Fruit fly (Drosophila melanogaster): Measurements from ENCODE around the gene CG13284.

The CG13284 gene

dm6 chr2L:16848670-16849069 is at the start of gene CG13284:
TSS of gene CG13284 (minus strand) at chr2L:16848716.
- TF ChIP-seq CG17801 (GFP tag; optimal IDR thresholded peaks at IDR 0.05; ENCODE audit: partially characterized antibody) = no peak

- no peak for TF ChIP-seq CG17801 (GFP tag; optimal IDR thresholded peaks at IDR 0.05; ENCODE audit: partially characterized antibody)
These were observed 41.1 kb upstream of the CG13284 start, which contains the start of gene CG42556 for dm6 chr2L:16889608-16890007. TSS of gene CG42556 (plus strand) at chr2L:16889908.

dm6 chr2L:16888574-16889376 is 40.3 kb upstream of the CG13284 start:
- no peak for TF ChIP-seq CG17801 (GFP tag; optimal IDR thresholded peaks at IDR 0.05; ENCODE audit: partially characterized antibody)

- peak; percentile 39 for TF ChIP-seq CG17801 (GFP tag; optimal IDR thresholded peaks at IDR 0.05; ENCODE audit: partially characterized antibody)
These were observed 39.4 kb upstream of the CG13284 start, which contains the start of the genes osi and tweek for dm6 chr2L:16887660-16888573. TSS of gene osi (minus strand) at chr2L:16887966. TSS of gene tweek (plus strand) at chr2L:16888490.

- TF ChIP-seq CG17801 (GFP tag; optimal IDR thresholded peaks at IDR 0.05; ENCODE audit: partially characterized antibody) = peak; percentile 17
These were observed 37.9 kb upstream of the CG13284 start for dm6 chr2L:16886459-16886858.

- TF ChIP-seq CG17801 (GFP tag; optimal IDR thresholded peaks at IDR 0.05; ENCODE audit: partially characterized antibody) = no peak
These were observed 36.8 kb upstream of the CG13284 start for dm6 chr2L:16885347-16885746.

- TF ChIP-seq CG17801 (GFP tag; optimal IDR thresholded peaks at IDR 0.05; ENCODE audit: partially characterized antibody) = no peak
These were observed 36.2 kb upstream of the CG13284 start for dm6 chr2L:16884702-16885101.

dm6 chr2L:16882871-16883849 is 34.6 kb upstream of the CG13284 start:
- TF ChIP-seq CG17801 (GFP tag; optimal IDR thresholded peaks at IDR 0.05; ENCODE audit: partially characterized antibody) = no peak

- no peak for TF ChIP-seq CG17801 (GFP tag; optimal IDR thresholded peaks at IDR 0.05; ENCODE audit: partially characterized antibody)
These were observed 33.9 kb upstream of the CG13284 start for dm6 chr2L:16882372-16882771.

- peak; percentile 43 for TF ChIP-seq CG17801 (GFP tag; optimal IDR thresholded peaks at IDR 0.05; ENCODE audit: partially characterized antibody)
These were observed 32.4 kb upstream of the CG13284 start for dm6 chr2L:16880930-16881329.

dm6 chr2L:16879288-16879687 is 30.8 kb upstream of the CG13284 start, which contains the start of the genes CG32832, CG31743 and CG34313:
TSS of gene CG32832 (minus strand) at chr2L:16879290.
TSS of gene CG31743 (plus strand) at chr2L:16879517.
TSS of gene CG34313 (plus strand) at chr2L:16879517.
- no peak for TF ChIP-seq CG17801 (GFP tag; optimal IDR thresholded peaks at IDR 0.05; ENCODE audit: partially characterized antibody)

dm6 chr2L:16877678-16878077 is 29.2 kb upstream of the CG13284 start:
- TF ChIP-seq CG17801 (GFP tag; optimal IDR thresholded peaks at IDR 0.05; ENCODE audit: partially characterized antibody) = no peak

dm6 chr2L:16876555-16876954 is 28.0 kb upstream of the CG13284 start:
- TF ChIP-seq CG17801 (GFP tag; optimal IDR thresholded peaks at IDR 0.05; ENCODE audit: partially characterized antibody) = no peak

- no peak for TF ChIP-seq CG17801 (GFP tag; optimal IDR thresholded peaks at IDR 0.05; ENCODE audit: partially characterized antibody)
These were observed 26.4 kb upstream of the CG13284 start for dm6 chr2L:16874924-16875323.
